Fruit fly (Drosophila melanogaster): ENCODE measurements around the gene GNBP1.
A peak's percentile ranks its signal among the peaks of the same experiment; 100 is the strongest.

The GNBP1 gene

DNA sequence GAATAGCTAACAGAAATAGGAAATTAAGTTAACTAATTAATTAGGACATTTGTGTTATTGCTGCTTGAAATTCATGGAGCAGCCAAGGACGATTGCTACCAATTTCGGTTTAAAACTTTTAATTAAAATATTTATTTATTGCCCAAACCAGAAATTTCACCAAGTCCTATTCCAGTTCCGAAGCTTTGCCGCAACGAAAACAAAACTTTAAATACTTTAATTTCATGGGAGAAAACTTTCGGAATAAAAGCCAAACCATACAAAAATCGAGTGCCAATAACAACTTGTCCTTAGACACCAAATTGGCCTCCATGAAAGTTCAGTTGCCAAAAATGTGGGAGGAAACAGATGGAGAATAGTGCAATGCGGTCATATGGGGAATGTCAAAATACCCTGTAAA lies 32.4 kb upstream of the GNBP1 start:
- TF ChIP-seq bab1 (GFP tag; optimal IDR thresholded peaks at IDR 0.05) (no peak), CG11617 (GFP tag; optimal IDR thresholded peaks at IDR 0.05) (no peak), CG12768 (GFP tag; optimal IDR thresholded peaks at IDR 0.05) (no peak), kay (GFP tag; ENCODE audit: borderline replicate concordance) (peak; percentile 76), CG14711 (tag; optimal IDR thresholded peaks at IDR 0.05) (no peak)

DNA sequence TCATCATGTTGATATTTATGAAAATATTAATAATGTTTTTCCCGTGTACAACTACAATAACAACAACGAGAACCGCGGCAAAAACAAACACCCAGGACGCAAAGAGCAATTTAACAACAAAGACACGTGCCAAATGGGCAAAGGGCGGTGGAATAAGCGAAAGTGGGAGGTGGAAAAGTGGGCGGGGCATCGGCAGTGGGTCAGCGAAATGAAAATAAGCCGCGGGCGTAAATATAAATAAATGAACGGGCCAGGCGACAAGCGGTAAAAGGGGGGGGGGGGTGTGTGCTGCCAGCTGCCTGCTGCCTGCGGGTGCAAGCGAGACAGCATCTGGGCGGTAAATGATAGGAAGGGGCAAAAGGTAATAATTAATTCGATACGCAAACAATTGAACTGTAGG lies 21.9 kb upstream of the GNBP1 start:
- TF ChIP-seq CG7101 (tag; optimal IDR thresholded peaks at IDR 0.05) (no peak), Hr96 (GFP tag; optimal IDR thresholded peaks at IDR 0.05) (no peak), kay (GFP tag; ENCODE audit: borderline replicate concordance) (peak; percentile 49), CG1620 (GFP tag; optimal IDR thresholded peaks at IDR 0.05) (no peak), cic (GFP tag; optimal IDR thresholded peaks at IDR 0.05) (no peak)

DNA sequence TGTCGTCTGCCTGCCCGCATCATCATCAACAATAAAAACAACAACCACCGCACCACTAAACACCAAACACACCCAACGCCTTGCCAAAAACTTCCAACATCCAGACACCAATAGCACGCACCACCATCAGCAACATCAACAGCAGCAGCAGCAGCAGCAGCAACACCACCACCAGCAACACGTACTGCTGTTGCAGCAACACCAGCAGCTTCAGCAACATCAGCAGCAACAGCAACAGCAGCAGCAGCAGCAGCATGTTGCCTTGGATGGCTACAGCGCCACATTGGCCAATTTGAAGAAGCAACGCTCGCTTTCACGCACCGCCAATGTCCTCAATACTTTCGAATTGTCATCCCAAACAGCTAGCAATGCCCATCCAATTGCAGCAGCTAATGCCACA lies 10.0 kb upstream of the GNBP1 start:
- TF ChIP-seq Mnt (GFP tag; optimal IDR thresholded peaks at IDR 0.05) = no peak
- TF ChIP-seq bab1 (GFP tag; optimal IDR thresholded peaks at IDR 0.05) = no peak

DNA sequence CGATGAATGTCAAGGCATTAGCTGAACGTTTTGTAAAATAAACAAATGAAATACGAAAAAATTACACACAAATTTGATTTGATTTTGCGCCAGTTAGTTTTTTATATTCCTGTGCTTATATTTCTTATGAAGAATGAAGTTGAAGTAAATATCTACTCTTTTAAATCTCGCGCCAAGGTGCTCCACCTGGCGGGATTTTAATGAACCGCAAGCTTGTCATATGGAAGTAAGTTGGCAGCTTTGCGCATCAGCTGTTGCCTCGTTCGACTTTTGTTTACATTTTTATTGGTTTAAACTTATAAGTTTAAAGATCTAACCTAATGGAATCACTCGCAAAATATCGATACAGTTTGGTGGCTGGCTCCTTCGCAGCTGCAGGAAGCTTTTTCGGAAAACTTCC lies 8.5 kb upstream of the GNBP1 start, which contains the start of gene CG42495:
TSS of gene CG42495 (plus strand) at position 247 of the 400 bp plus-strand sequence.
- TF ChIP-seq CG14711 (tag; optimal IDR thresholded peaks at IDR 0.05) (no peak), CG1620 (GFP tag; optimal IDR thresholded peaks at IDR 0.05) (peak; percentile 23), bab1 (GFP tag; optimal IDR thresholded peaks at IDR 0.05) (peak; percentile 29), cic (GFP tag; optimal IDR thresholded peaks at IDR 0.05) (peak; percentile 22), CG7101 (tag; optimal IDR thresholded peaks at IDR 0.05) (no peak)

DNA sequence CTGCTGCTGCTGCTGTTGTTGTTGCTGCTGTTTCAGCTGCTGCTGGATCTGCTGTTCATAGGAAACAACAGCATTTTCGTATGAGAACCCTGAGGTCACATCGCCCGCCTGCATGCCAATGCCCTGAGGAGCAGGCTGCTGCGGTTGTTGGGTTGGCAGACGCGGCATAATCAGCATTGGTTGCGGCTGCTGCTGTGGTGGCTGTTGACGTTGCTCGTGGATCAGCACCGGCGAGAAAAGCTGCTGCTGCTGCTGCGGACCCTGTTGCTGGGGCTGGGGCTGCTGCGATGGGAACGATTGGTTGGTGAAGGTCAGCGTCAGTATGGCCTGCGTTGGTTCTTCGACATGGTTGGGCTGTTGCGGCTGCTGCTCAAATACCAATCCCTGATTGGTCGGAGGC lies 5.7 kb upstream of the GNBP1 start:
- no peak for TF ChIP-seq ovo (GFP tag; optimal IDR thresholded peaks at IDR 0.05)
- TF ChIP-seq CG7045 (GFP tag; optimal IDR thresholded peaks at IDR 0.05) = no peak
- TF ChIP-seq Clk (GFP tag; optimal IDR thresholded peaks at IDR 0.05) = no peak
- no peak for TF ChIP-seq bab1 (GFP tag; optimal IDR thresholded peaks at IDR 0.05)
- no peak for TF ChIP-seq tj (GFP tag; optimal IDR thresholded peaks at IDR 0.05)
- TF ChIP-seq CG11617 (GFP tag; optimal IDR thresholded peaks at IDR 0.05) = no peak
- TF ChIP-seq Hr96 (GFP tag; optimal IDR thresholded peaks at IDR 0.05) = no peak

DNA sequence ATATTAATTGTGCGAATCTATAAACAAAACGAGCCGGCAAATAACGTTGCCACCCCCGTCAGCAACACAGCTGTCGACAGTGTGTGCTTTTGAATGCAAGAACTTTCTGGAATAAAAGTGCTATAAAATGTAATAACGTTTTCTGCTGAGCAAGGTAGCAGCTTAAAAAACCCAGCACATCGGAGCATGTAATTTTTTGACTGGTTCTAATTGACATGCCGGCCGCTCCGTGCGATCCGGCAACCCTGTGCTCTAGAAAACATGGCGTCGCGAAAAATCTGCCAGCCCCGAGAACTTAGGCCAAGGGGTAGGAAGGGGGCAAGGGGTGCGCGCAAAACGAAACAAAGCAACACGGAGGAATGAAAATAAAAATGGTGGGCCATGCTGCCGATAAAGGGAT lies 3.4 kb upstream of the GNBP1 start:
- TF ChIP-seq CG7045 (GFP tag; optimal IDR thresholded peaks at IDR 0.05) (peak; percentile 36), Mnt (GFP tag; optimal IDR thresholded peaks at IDR 0.05) (peak; percentile 83), ovo (GFP tag; optimal IDR thresholded peaks at IDR 0.05) (no peak), CG12768 (GFP tag; optimal IDR thresholded peaks at IDR 0.05) (peak; percentile 35), CG14711 (tag; optimal IDR thresholded peaks at IDR 0.05) (peak; percentile 6), toe (GFP tag; optimal IDR thresholded peaks at IDR 0.05) (peak; percentile 20), cnc (optimal IDR thresholded peaks at IDR 0.05) (no peak), bab1 (GFP tag; optimal IDR thresholded peaks at IDR 0.05) (peak; percentile 58), CG5204 (GFP tag; optimal IDR thresholded peaks at IDR 0.05) (no peak), pad (GFP tag; optimal IDR thresholded peaks at IDR 0.05) (peak; percentile 36), CG1620 (GFP tag; optimal IDR thresholded peaks at IDR 0.05) (peak; percentile 44), CG11617 (GFP tag; optimal IDR thresholded peaks at IDR 0.05) (peak; percentile 71), Clk (GFP tag; optimal IDR thresholded peaks at IDR 0.05) (no peak), Hr96 (GFP tag; optimal IDR thresholded peaks at IDR 0.05) (peak; percentile 57), cic (GFP tag; optimal IDR thresholded peaks at IDR 0.05) (no peak), tj (GFP tag; optimal IDR thresholded peaks at IDR 0.05) (peak; percentile 40), CG7101 (tag; optimal IDR thresholded peaks at IDR 0.05) (peak; percentile 41), CG33017 (tag; optimal IDR thresholded peaks at IDR 0.05) (no peak), kay (GFP tag; ENCODE audit: borderline replicate concordance) (no peak), Crg-1 (GFP tag; optimal IDR thresholded peaks at IDR 0.05) (no peak)

DNA sequence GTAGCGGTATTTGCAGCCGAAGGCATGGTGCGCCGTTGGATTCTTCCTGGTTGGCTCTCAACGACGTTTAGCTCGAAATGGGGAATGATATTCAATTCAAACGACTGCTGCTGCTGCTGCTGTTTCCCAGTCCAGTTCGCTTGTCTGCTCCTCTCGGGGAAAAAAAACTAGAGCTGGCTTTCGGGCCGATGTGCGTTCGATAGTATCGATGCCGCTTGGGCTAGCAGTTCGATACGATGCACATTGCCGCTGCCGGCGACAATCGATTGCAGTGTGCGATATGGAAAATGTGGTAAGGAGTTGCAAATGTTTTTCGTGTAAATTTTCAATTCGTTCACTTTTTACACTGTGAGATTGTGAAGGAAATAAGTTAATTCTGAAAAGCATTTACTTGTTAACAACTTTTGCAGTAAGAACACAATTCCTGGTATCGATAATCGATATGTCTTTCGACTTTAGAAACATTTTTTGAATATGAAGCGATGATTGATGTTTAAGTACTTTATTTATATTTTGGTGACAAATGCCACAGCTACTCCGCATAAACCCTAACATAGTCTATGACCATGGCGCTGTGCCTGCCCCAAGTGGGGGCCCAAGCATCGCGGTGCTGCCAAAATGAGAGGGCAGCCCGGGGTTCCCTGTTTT lies 2.5 kb upstream of the GNBP1 start, which contains the start of gene Capr:
TSS of gene Capr (minus strand) at position 339 of the 648 bp plus-strand sequence.
- TF ChIP-seq CG5204 (GFP tag; optimal IDR thresholded peaks at IDR 0.05) (no peak), kay (GFP tag; ENCODE audit: borderline replicate concordance) (no peak), Mnt (GFP tag; optimal IDR thresholded peaks at IDR 0.05) (peak; percentile 43), pad (GFP tag; optimal IDR thresholded peaks at IDR 0.05) (peak; percentile 29), ovo (GFP tag; optimal IDR thresholded peaks at IDR 0.05) (no peak), CG33017 (tag; optimal IDR thresholded peaks at IDR 0.05) (peak; percentile 12), tj (GFP tag; optimal IDR thresholded peaks at IDR 0.05) (no peak), toe (GFP tag; optimal IDR thresholded peaks at IDR 0.05) (peak; percentile 24), cic (GFP tag; optimal IDR thresholded peaks at IDR 0.05) (peak; percentile 4), CG11617 (GFP tag; optimal IDR thresholded peaks at IDR 0.05) (no peak), CG7101 (tag; optimal IDR thresholded peaks at IDR 0.05) (peak; percentile 31), CG1620 (GFP tag; optimal IDR thresholded peaks at IDR 0.05) (peak; percentile 58), bab1 (GFP tag; optimal IDR thresholded peaks at IDR 0.05) (peak; percentile 47), Clk (GFP tag; optimal IDR thresholded peaks at IDR 0.05) (no peak), cnc (optimal IDR thresholded peaks at IDR 0.05) (no peak), CG14711 (tag; optimal IDR thresholded peaks at IDR 0.05) (peak; percentile 1), Crg-1 (GFP tag; optimal IDR thresholded peaks at IDR 0.05) (peak; percentile 31), Hr96 (GFP tag; optimal IDR thresholded peaks at IDR 0.05) (peak; percentile 61), CG12768 (GFP tag; optimal IDR thresholded peaks at IDR 0.05) (peak; percentile 41), CG7045 (GFP tag; optimal IDR thresholded peaks at IDR 0.05) (no peak)

Measured in whole organism, adult.